Worm (Caenorhabditis elegans): ENCODE results near the gene srh-125.

- no peak for TF ChIP-seq nhr-237 (tag; optimal IDR thresholded peaks at IDR 0.05)
- no peak for TF ChIP-seq daf-12 (tag; optimal IDR thresholded peaks at IDR 0.05)
- TF ChIP-seq zip-2 (tag; optimal IDR thresholded peaks at IDR 0.05): no peak
- TF ChIP-seq nhr-77 (tag; optimal IDR thresholded peaks at IDR 0.05): no peak
- TF ChIP-seq mes-2 (tag; optimal IDR thresholded peaks at IDR 0.05; ENCODE audit: poor library complexity, severe bottlenecking): no peak
- no peak for TF ChIP-seq aly-2 (tag; optimal IDR thresholded peaks at IDR 0.05)
- no peak for TF ChIP-seq lin-39 (tag; optimal IDR thresholded peaks at IDR 0.05)
- no peak for TF ChIP-seq mdt-29 (GFP tag; IDR thresholded peaks at IDR 0.05)
- no peak for TF ChIP-seq gei-8 (GFP tag; optimal IDR thresholded peaks at IDR 0.05)
Observed at ce11 chrV:7464696-7465095, 12.0 kb downstream of the srh-125 start, which contains the start of gene srh-89.
